Worm (Caenorhabditis elegans) whole organism, midembryonic: ENCODE data around the gene srw-109.

Source experiments
- cog-1 ChIP-seq: sonication (generic microtip); optimal IDR thresholded peaks from 2 replicates; lab custom pipeline; 2016; ENCODE audit warnings: missing genetic modification characterization, missing compliant biosample characterization
- flt-1 ChIP-seq: fragments of 200-800 bp; sonication (Bioruptor generic); IDR thresholded peaks from 2 replicates; pipeline ENCODE4 v1.3.6; 2022; ENCODE audit warnings: missing genetic modification characterization, missing compliant biosample characterization
- klf-2 ChIP-seq: fragments of 200-800 bp; sonication (Bioruptor generic); conservative IDR thresholded peaks from 2 replicates; pipeline ENCODE4 v1.3.6; 2022; ENCODE audit warnings: missing genetic modification reagents, missing genetic modification characterization, missing compliant biosample characterization
- med-1 ChIP-seq: sonication (generic microtip); optimal IDR thresholded peaks from 2 replicates; lab custom pipeline; 2017; ENCODE audit warnings: missing genetic modification characterization, mild to moderate bottlenecking, missing compliant biosample characterization, antibody characterized with exemption, missing genetic modification reagents; ENCODE audit not compliant: insufficient read depth
- ref-1 ChIP-seq: fragments of 200-800 bp; sonication (Bioruptor generic); conservative IDR thresholded peaks from 2 replicates; pipeline ENCODE4 v1.3.6; 2022; ENCODE audit warnings: missing genetic modification reagents, missing genetic modification characterization, missing compliant biosample characterization
- tab-1 ChIP-seq: fragments of 200-800 bp; sonication (Bioruptor generic); IDR thresholded peaks from 2 replicates; pipeline ENCODE4 v1.3.6; 2022; ENCODE audit warnings: missing genetic modification characterization, missing compliant biosample characterization
- ztf-23 ChIP-seq: fragments of 200-800 bp; sonication (Bioruptor generic); IDR thresholded peaks from 2 replicates; pipeline ENCODE4 v1.3.6; 2022; ENCODE audit warnings: missing genetic modification reagents, missing genetic modification characterization, missing compliant biosample characterization
- ztf-29 ChIP-seq: fragments of 200-800 bp; sonication (Bioruptor generic); IDR thresholded peaks from 2 replicates; pipeline ENCODE4 v1.3.6; 2022; ENCODE audit warnings: missing genetic modification reagents, missing genetic modification characterization, missing compliant biosample characterization

- TF ChIP-seq tab-1 (GFP tag; lab: Robert Waterston, UW) (no peak), ztf-23 (GFP tag; lab: Robert Waterston, UW) (no peak), klf-2 (GFP tag; lab: Robert Waterston, UW) (no peak), flt-1 (GFP tag; lab: Robert Waterston, UW) (no peak), cog-1 (no peak), med-1 (GFP tag; lab: Kevin White, UChicago) (no peak), ref-1 (no peak), ztf-29 (no peak)
Observed at ce11 chrV:624922-625321, 16.2 kb upstream of the srw-109 start, which contains the start of gene srt-17.
